Worm (Caenorhabditis elegans) whole organism, young adult: Measurements from ENCODE around the gene R05G6.4.
A peak's percentile ranks its signal among the peaks of the same experiment; 100 is the strongest.

Source experiments
- B0019.2 ChIP-seq: fragments of 200-800 bp; sonication (Bioruptor generic); conservative IDR thresholded peaks from 2 replicates; pipeline ENCODE4 v1.3.6; 2022; ENCODE audit warnings: missing genetic modification reagents, missing genetic modification characterization, missing compliant biosample characterization
- C17E4.6 ChIP-seq: fragments of 200-800 bp; sonication (Bioruptor generic); IDR thresholded peaks from 2 replicates; pipeline ENCODE4 v1.3.6; 2022; ENCODE audit warnings: missing genetic modification reagents, missing genetic modification characterization, missing compliant biosample characterization
- D2030.7 ChIP-seq: fragments of 200-800 bp; sonication (Bioruptor generic); IDR thresholded peaks from 2 replicates; pipeline ENCODE4 v1.3.6; 2022; ENCODE audit warnings: missing genetic modification reagents, missing genetic modification characterization, missing compliant biosample characterization
- F23B12.7 ChIP-seq: sonication (generic microtip); optimal IDR thresholded peaks from 2 replicates; lab custom pipeline; 2017; ENCODE audit warnings: missing genetic modification characterization, mild to moderate bottlenecking, missing compliant biosample characterization, antibody characterized with exemption, moderate library complexity; ENCODE audit not compliant: insufficient read depth
- F39B2.1 ChIP-seq: fragments of 200-800 bp; sonication (Bioruptor generic); IDR thresholded peaks from 2 replicates; pipeline ENCODE4 v1.3.6; 2022; ENCODE audit warnings: missing genetic modification reagents, missing genetic modification characterization, missing compliant biosample characterization
- F52B5.7 ChIP-seq: sonication (generic microtip); optimal IDR thresholded peaks from 2 replicates; lab custom pipeline; 2016; ENCODE audit warnings: mild to moderate bottlenecking, missing genetic modification characterization, missing compliant biosample characterization
- F57A8.1 ChIP-seq: fragments of 200-800 bp; sonication (Bioruptor generic); optimal IDR thresholded peaks from 2 replicates; lab custom pipeline; 2018; ENCODE audit warnings: mild to moderate bottlenecking, missing genetic modification characterization, moderate library complexity, missing compliant biosample characterization
- K12H6.12 ChIP-seq: fragments of 200-800 bp; sonication (Bioruptor generic); optimal IDR thresholded peaks from 2 replicates; lab custom pipeline; 2018; ENCODE audit warnings: mild to moderate bottlenecking, missing genetic modification characterization, missing compliant biosample characterization
- T26A5.8 ChIP-seq: sonication (generic microtip); optimal IDR thresholded peaks from 2 replicates; lab custom pipeline; 2016; ENCODE audit warnings: missing genetic modification characterization, missing compliant biosample characterization
- Y56A3A.18 ChIP-seq: fragments of 200-800 bp; sonication (Bioruptor generic); IDR thresholded peaks from 2 replicates; pipeline ENCODE4 v1.3.6; 2022; ENCODE audit warnings: missing genetic modification reagents, missing genetic modification characterization, missing compliant biosample characterization
- Y79H2A.3 ChIP-seq: fragments of 200-800 bp; sonication (Bioruptor generic); conservative IDR thresholded peaks from 2 replicates; pipeline ENCODE4 v1.3.6; 2022; ENCODE audit warnings: missing genetic modification reagents, missing genetic modification characterization, missing compliant biosample characterization
- aptf-2 ChIP-seq: fragments of 200-800 bp; sonication (Bioruptor generic); conservative IDR thresholded peaks from 2 replicates; pipeline ENCODE4 v1.3.6; 2022; ENCODE audit warnings: missing genetic modification reagents, missing genetic modification characterization, missing compliant biosample characterization
- attf-3 ChIP-seq: fragments of 200-800 bp; sonication (Bioruptor generic); conservative IDR thresholded peaks from 2 replicates; pipeline ENCODE4 v1.3.6; 2022; ENCODE audit warnings: missing genetic modification reagents, missing genetic modification characterization, missing compliant biosample characterization
- attf-5 ChIP-seq: fragments of 200-800 bp; sonication (Bioruptor generic); optimal IDR thresholded peaks from 2 replicates; lab custom pipeline; 2018; ENCODE audit warnings: mild to moderate bottlenecking, missing genetic modification characterization, missing compliant biosample characterization
- bed-1 ChIP-seq: fragments of 200-800 bp; sonication (Bioruptor generic); IDR thresholded peaks from 2 replicates; pipeline ENCODE4 v1.3.6; 2022; ENCODE audit warnings: missing genetic modification reagents, missing genetic modification characterization, missing compliant biosample characterization
- bed-2 ChIP-seq: fragments of 200-800 bp; sonication (Bioruptor generic); IDR thresholded peaks from 2 replicates; pipeline ENCODE4 v1.3.6; 2022; ENCODE audit warnings: missing genetic modification reagents, missing genetic modification characterization, missing compliant biosample characterization
- ccch-3 ChIP-seq: fragments of 200-800 bp; sonication (Bioruptor generic); optimal IDR thresholded peaks from 2 replicates; lab custom pipeline; 2018; ENCODE audit warnings: mild to moderate bottlenecking, missing genetic modification characterization, missing compliant biosample characterization
- cebp-1 ChIP-seq, 2 experiments: fragments of 200-800 bp in 1 of 2; sonication (Bioruptor generic) in 1 of 2; sonication (generic microtip) in 1 of 2; IDR thresholded peaks in 1 of 2; optimal IDR thresholded peaks in 1 of 2; 2 replicates each; pipeline versions ENCODE4 v1.3.6 to Lab custom; 2017 to 2022; ENCODE audit warnings: missing compliant biosample characterization in 2 of 2, missing genetic modification characterization in 2 of 2, mild to moderate bottlenecking in 1 of 2, missing genetic modification reagents in 1 of 2, moderate library complexity in 1 of 2
- cebp-2 ChIP-seq: fragments of 200-800 bp; sonication (Bioruptor generic); IDR thresholded peaks from 2 replicates; pipeline ENCODE4 v1.3.6; 2022; ENCODE audit warnings: missing genetic modification characterization, missing compliant biosample characterization
- ceh-27 ChIP-seq: fragments of 200-800 bp; sonication (Bioruptor generic); optimal IDR thresholded peaks from 2 replicates; lab custom pipeline; 2018; ENCODE audit warnings: mild to moderate bottlenecking, missing genetic modification characterization, moderate library complexity, missing compliant biosample characterization
- ceh-79 ChIP-seq: sonication (generic microtip); optimal IDR thresholded peaks from 2 replicates; lab custom pipeline; 2017; ENCODE audit warnings: mild to moderate bottlenecking, missing genetic modification characterization, missing compliant biosample characterization
- ceh-91 ChIP-seq: fragments of 200-800 bp; sonication (Bioruptor generic); IDR thresholded peaks from 2 replicates; pipeline ENCODE4 v1.3.6; 2022; ENCODE audit warnings: missing genetic modification reagents, missing genetic modification characterization, missing compliant biosample characterization
- dox-1 ChIP-seq: fragments of 200-800 bp; sonication (Bioruptor generic); IDR thresholded peaks from 2 replicates; pipeline ENCODE4 v1.3.6; 2022; ENCODE audit warnings: missing genetic modification reagents, missing genetic modification characterization, missing compliant biosample characterization
- egl-44 ChIP-seq: fragments of 200-800 bp; sonication (Bioruptor generic); IDR thresholded peaks from 2 replicates; pipeline ENCODE4 v1.3.6; 2022; ENCODE audit warnings: missing genetic modification reagents, missing genetic modification characterization, missing compliant biosample characterization
- egrh-3 ChIP-seq: fragments of 200-800 bp; sonication (Bioruptor generic); IDR thresholded peaks from 2 replicates; pipeline ENCODE4 v1.3.6; 2022; ENCODE audit warnings: missing genetic modification reagents, missing genetic modification characterization, missing compliant biosample characterization
- ekl-4 ChIP-seq: fragments of 200-800 bp; sonication (Bioruptor generic); IDR thresholded peaks from 2 replicates; pipeline ENCODE4 v1.3.6; 2022; ENCODE audit warnings: missing genetic modification reagents, missing genetic modification characterization, missing compliant biosample characterization
- gei-17 ChIP-seq: fragments of 200-800 bp; sonication (Bioruptor generic); optimal IDR thresholded peaks from 2 replicates; lab custom pipeline; 2018; ENCODE audit warnings: mild to moderate bottlenecking, missing genetic modification characterization, missing compliant biosample characterization
- hlh-12 ChIP-seq: sonication (generic microtip); optimal IDR thresholded peaks from 2 replicates; lab custom pipeline; 2016; ENCODE audit warnings: missing genetic modification characterization, missing compliant biosample characterization
- hmg-20 ChIP-seq: fragments of 200-800 bp; sonication (Bioruptor generic); IDR thresholded peaks from 2 replicates; pipeline ENCODE4 v1.3.6; 2022; ENCODE audit warnings: missing genetic modification reagents, missing genetic modification characterization, missing compliant biosample characterization
- madf-6 ChIP-seq: fragments of 200-800 bp; sonication (Bioruptor generic); IDR thresholded peaks from 2 replicates; pipeline ENCODE4 v1.3.6; 2022; ENCODE audit warnings: missing genetic modification reagents, missing genetic modification characterization, missing compliant biosample characterization
- madf-8 ChIP-seq: fragments of 200-800 bp; sonication (Bioruptor generic); conservative IDR thresholded peaks from 2 replicates; pipeline ENCODE4 v1.3.6; 2022; ENCODE audit warnings: missing genetic modification reagents, missing genetic modification characterization, missing compliant biosample characterization
- nfya-1 ChIP-seq: sonication (generic microtip); optimal IDR thresholded peaks from 2 replicates; lab custom pipeline; 2017; ENCODE audit warnings: antibody characterized with exemption, missing compliant biosample characterization, missing genetic modification characterization, borderline replicate concordance; ENCODE audit not compliant: insufficient read depth
- nfya-2 ChIP-seq: fragments of 200-800 bp; sonication (Bioruptor generic); IDR thresholded peaks from 2 replicates; pipeline ENCODE4 v1.3.6; 2022; ENCODE audit warnings: missing genetic modification reagents, missing genetic modification characterization, missing compliant biosample characterization
- nhr-90 ChIP-seq: sonication (generic microtip); optimal IDR thresholded peaks from 2 replicates; lab custom pipeline; 2016; ENCODE audit warnings: missing genotype, mild to moderate bottlenecking, missing genetic modification characterization, missing compliant biosample characterization
- pbrm-1 ChIP-seq: fragments of 200-800 bp; sonication (Bioruptor generic); IDR thresholded peaks from 2 replicates; pipeline ENCODE4 v1.3.6; 2022; ENCODE audit warnings: missing genetic modification reagents, missing genetic modification characterization, missing compliant biosample characterization
- pha-4 ChIP-seq: fragments of 150-350 bp; sonication (generic microtip); optimal IDR thresholded peaks from 2 replicates; lab custom pipeline; 2014; ENCODE audit warnings: missing biosample characterization, missing genetic modification reagents, missing genetic modification characterization
- rec-8 ChIP-seq, 2 experiments: sonication (generic microtip); optimal IDR thresholded peaks; 2 replicates each; lab custom pipeline; 2016; ENCODE audit warnings: mild to moderate bottlenecking in 2 of 2, missing genetic modification characterization in 2 of 2, missing genetic modification reagents in 2 of 2, missing genotype in 2 of 2, missing biosample characterization in 1 of 2, missing compliant biosample characterization in 1 of 2, moderate library complexity in 1 of 2
- repo-1 ChIP-seq: sonication (generic microtip); optimal IDR thresholded peaks from 2 replicates; lab custom pipeline; 2017; ENCODE audit warnings: mild to moderate bottlenecking, missing genetic modification characterization, missing compliant biosample characterization
- snpc-1.1 ChIP-seq: sonication (generic microtip); optimal IDR thresholded peaks from 2 replicates; lab custom pipeline; 2017; ENCODE audit warnings: missing genetic modification characterization, mild to moderate bottlenecking, missing compliant biosample characterization, antibody characterized with exemption, moderate library complexity, missing genotype, missing genetic modification reagents; ENCODE audit not compliant: insufficient read depth
- somi-1 ChIP-seq: fragments of 200-800 bp; sonication (Bioruptor generic); optimal IDR thresholded peaks from 2 replicates; lab custom pipeline; 2018; ENCODE audit warnings: mild to moderate bottlenecking, missing genetic modification characterization, missing compliant biosample characterization
- tbp1 ChIP-seq: fragments of 200-800 bp; sonication (Bioruptor generic); optimal IDR thresholded peaks from 2 replicates; lab custom pipeline; 2018; ENCODE audit warnings: mild to moderate bottlenecking, missing genetic modification characterization, missing compliant biosample characterization
- tlf-1 ChIP-seq: fragments of 200-800 bp; sonication (Bioruptor generic); optimal IDR thresholded peaks from 2 replicates; lab custom pipeline; 2018; ENCODE audit warnings: mild to moderate bottlenecking, missing genetic modification characterization, missing compliant biosample characterization
- zfh-2 ChIP-seq: fragments of 200-800 bp; sonication (Bioruptor generic); conservative IDR thresholded peaks from 2 replicates; pipeline ENCODE4 v1.3.6; 2022; ENCODE audit warnings: missing genetic modification reagents, missing genetic modification characterization, missing compliant biosample characterization
- ztf-18 ChIP-seq: sonication (generic microtip); optimal IDR thresholded peaks from 2 replicates; lab custom pipeline; 2016; ENCODE audit warnings: missing genotype, mild to moderate bottlenecking, missing genetic modification characterization, missing compliant biosample characterization
- ztf-22 ChIP-seq: fragments of 200-800 bp; sonication (Bioruptor generic); optimal IDR thresholded peaks from 2 replicates; lab custom pipeline; 2018; ENCODE audit warnings: mild to moderate bottlenecking, missing genetic modification characterization, moderate library complexity, missing compliant biosample characterization
- ztf-3 ChIP-seq: fragments of 200-800 bp; sonication (Bioruptor generic); optimal IDR thresholded peaks from 2 replicates; lab custom pipeline; 2018; ENCODE audit warnings: mild to moderate bottlenecking, missing genetic modification characterization, missing compliant biosample characterization
- ztf-6 ChIP-seq: fragments of 200-800 bp; sonication (Bioruptor generic); IDR thresholded peaks from 2 replicates; pipeline ENCODE4 v1.3.6; 2022; ENCODE audit warnings: missing genetic modification reagents, missing genetic modification characterization, missing compliant biosample characterization

The R05G6.4 gene

ce11 chrIV:7552958-7553553 is 40.0 kb downstream of the R05G6.4 start, which contains the start of gene dif-1 (continued):
- no peak for TF ChIP-seq snpc-1.1 (tag; lab: Kevin White, UChicago)
- no peak for TF ChIP-seq ztf-22
- TF ChIP-seq F57A8.1 (GFP tag; lab: Kevin White, UChicago), result no peak
- no peak for TF ChIP-seq Y56A3A.18 (GFP tag; lab: Robert Waterston, UW)
- TF ChIP-seq ztf-3, result no peak
- TF ChIP-seq attf-5 (GFP tag; lab: Kevin White, UChicago), result peak; percentile 23
- TF ChIP-seq B0019.2 (GFP tag; lab: Robert Waterston, UW), result no peak
- TF ChIP-seq ceh-91 (GFP tag; lab: Robert Waterston, UW), result no peak
- no peak for TF ChIP-seq ceh-79 (tag; lab: Kevin White, UChicago)
- TF ChIP-seq madf-6, result 0 out of 2 replicates have a peak, but pooled peaks have one; percentile 7
- TF ChIP-seq rec-8 (tag; optimal IDR thresholded peaks at IDR 0.05; lab: Kevin White, UChicago), result no peak
- TF ChIP-seq T26A5.8 (tag; lab: Kevin White, UChicago), result no peak
- no peak for TF ChIP-seq madf-8
- TF ChIP-seq somi-1 (GFP tag; lab: Kevin White, UChicago), result peak; percentile 14
- TF ChIP-seq hlh-12 (tag; lab: Kevin White, UChicago), result no peak
- TF ChIP-seq zfh-2, result no peak
- TF ChIP-seq cebp-1 (GFP tag; IDR thresholded peaks at IDR 0.05; lab: Robert Waterston, UW), result no peak
- TF ChIP-seq cebp-1 (tag; optimal IDR thresholded peaks at IDR 0.05; lab: Kevin White, UChicago), result peak; percentile 53
- TF ChIP-seq K12H6.12, result no peak
- TF ChIP-seq Y79H2A.3, result no peak
- no peak for TF ChIP-seq repo-1
- TF ChIP-seq ztf-18 (tag; lab: Kevin White, UChicago), result no peak
- TF ChIP-seq ccch-3 (GFP tag; lab: Kevin White, UChicago), result no peak
- TF ChIP-seq C17E4.6 (GFP tag; lab: Robert Waterston, UW), result no peak
- no peak for TF ChIP-seq pha-4 (tag; lab: Kevin White, UChicago)
- TF ChIP-seq tbp1, result peak; percentile 19
- no peak for TF ChIP-seq gei-17
- TF ChIP-seq ztf-6 (GFP tag; lab: Robert Waterston, UW), result no peak
- TF ChIP-seq ekl-4, result 0 out of 2 replicates have a peak, but pooled peaks have one; percentile 27
- no peak for TF ChIP-seq ceh-27 (GFP tag; lab: Kevin White, UChicago)
- no peak for TF ChIP-seq egl-44 (GFP tag; lab: Robert Waterston, UW)
- TF ChIP-seq tlf-1, result no peak
- no peak for TF ChIP-seq hmg-20
- no peak for TF ChIP-seq nhr-90 (tag; lab: Kevin White, UChicago)
- 0 out of 2 replicates have a peak, but pooled peaks have one; percentile 13 for TF ChIP-seq pbrm-1 (GFP tag; lab: Robert Waterston, UW)
- TF ChIP-seq aptf-2, result 0 out of 2 replicates have a peak, but pooled peaks have one; percentile 63
- no peak for TF ChIP-seq F23B12.7 (tag; lab: Kevin White, UChicago)
- TF ChIP-seq bed-1 (GFP tag; lab: Robert Waterston, UW), result no peak
- TF ChIP-seq F52B5.7 (tag; lab: Kevin White, UChicago), result no peak
- TF ChIP-seq D2030.7 (GFP tag; lab: Robert Waterston, UW), result no peak
- no peak for TF ChIP-seq cebp-2 (GFP tag; lab: Robert Waterston, UW)
- TF ChIP-seq F39B2.1 (GFP tag; lab: Robert Waterston, UW), result no peak
- TF ChIP-seq attf-3 (GFP tag; lab: Robert Waterston, UW), result no peak
- TF ChIP-seq egrh-3 (GFP tag; lab: Robert Waterston, UW), result no peak
- no peak for TF ChIP-seq nfya-2
- TF ChIP-seq nfya-1 (tag; lab: Kevin White, UChicago), result no peak
- TF ChIP-seq dox-1 (GFP tag; lab: Robert Waterston, UW), result no peak
- no peak for TF ChIP-seq bed-2
